Worm (Caenorhabditis elegans): Measurements from ENCODE around the gene T25D10.1.

The T25D10.1 gene

ce11 chrII:6403233-6403632 lies at the start of gene T25D10.1:
Gene T25D10.1 (plus strand): TSS chrII:6403401.
- TF ChIP-seq unc-62 (GFP tag; optimal IDR thresholded peaks at IDR 0.05) = no peak

- no peak for TF ChIP-seq unc-62 (GFP tag; optimal IDR thresholded peaks at IDR 0.05)
These were observed 47.5 kb upstream of the T25D10.1 start, which contains the start of gene C32D5.11 for ce11 chrII:6355396-6356346. Gene C32D5.11 (minus strand): TSS chrII:6355446.

DNA sequence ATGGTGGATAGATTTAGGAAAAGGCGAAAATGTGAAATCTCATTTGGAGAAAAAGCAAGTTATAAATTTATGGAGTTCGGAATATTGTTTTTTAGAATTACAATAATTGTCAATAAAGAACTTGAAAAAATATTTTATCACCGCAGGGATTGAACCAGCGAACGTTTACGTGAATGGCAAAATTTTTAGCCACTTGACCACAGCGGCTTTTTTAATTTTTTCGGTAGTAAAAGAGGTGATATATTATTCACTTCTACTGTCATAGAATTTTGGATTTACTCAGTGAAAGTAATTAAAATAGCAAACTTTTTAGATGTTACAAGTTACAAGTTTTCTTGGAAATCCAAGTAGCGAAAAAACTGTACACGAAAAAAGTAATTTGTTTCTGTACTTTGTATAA lies 45.0 kb upstream of the T25D10.1 start:
- no peak for TF ChIP-seq unc-62 (GFP tag; optimal IDR thresholded peaks at IDR 0.05)

ce11 chrII:6358905-6359304 lies 44.3 kb upstream of the T25D10.1 start, which contains the start of gene C32D5.12:
Gene C32D5.12 (minus strand): TSS chrII:6359005.
- no peak for TF ChIP-seq unc-62 (GFP tag; optimal IDR thresholded peaks at IDR 0.05)

DNA sequence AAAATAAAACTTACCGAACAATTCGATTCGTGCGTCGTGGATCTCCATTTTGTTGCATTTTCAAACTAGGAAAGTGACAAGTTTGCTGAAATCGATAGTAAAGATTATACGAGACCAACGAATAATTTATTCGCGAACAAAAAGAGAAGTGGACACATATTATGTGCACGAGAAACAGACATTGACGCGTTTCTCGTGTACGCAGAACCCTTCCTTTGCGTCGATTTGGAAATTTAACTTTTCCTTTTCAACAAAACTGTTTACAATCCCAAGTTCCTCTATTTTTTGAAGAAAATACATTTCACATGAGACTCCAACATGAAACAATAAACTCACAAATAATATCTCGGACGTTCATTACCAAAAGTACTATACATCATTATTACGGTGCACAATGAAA lies 42.4 kb upstream of the T25D10.1 start, which contains the start of gene K10B2.4:
Gene K10B2.4 (minus strand): TSS at position 138 of the 400 bp plus-strand sequence.
- no peak for TF ChIP-seq unc-62 (GFP tag; optimal IDR thresholded peaks at IDR 0.05)

DNA sequence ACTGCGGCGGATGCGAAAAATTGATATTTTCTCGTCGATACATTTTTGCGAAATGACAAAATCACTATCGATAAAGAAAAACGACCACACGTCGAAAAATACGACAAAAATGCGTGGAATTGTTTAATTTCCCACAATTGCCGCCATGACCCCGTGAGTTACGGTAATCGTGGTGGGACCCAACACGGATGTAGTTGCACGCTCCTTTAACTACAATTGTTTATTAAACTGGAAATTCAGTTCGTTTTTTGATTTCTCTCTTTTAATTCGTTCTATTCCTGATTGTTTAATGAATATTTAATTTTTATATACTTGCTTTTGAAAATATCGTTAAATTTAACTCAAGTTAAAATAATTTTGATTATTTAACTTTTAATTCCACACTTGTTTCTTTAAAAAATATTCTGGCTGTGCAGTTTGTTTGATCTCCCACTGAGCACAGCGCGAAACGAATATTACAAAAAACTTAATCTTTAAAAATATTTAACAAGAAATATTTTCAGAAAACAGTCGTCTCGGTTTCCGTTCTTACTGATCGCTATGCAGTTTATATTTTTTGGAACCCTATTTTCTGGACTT lies 37.9 kb upstream of the T25D10.1 start, which contains the start of the genes ani-2 and clec-88:
Gene ani-2 (minus strand): TSS at position 131 of the 579 bp plus-strand sequence.
Gene clec-88 (plus strand): TSS at position 486 of the 579 bp plus-strand sequence.
- no peak for TF ChIP-seq unc-62 (GFP tag; optimal IDR thresholded peaks at IDR 0.05)

- no peak for TF ChIP-seq unc-62 (GFP tag; optimal IDR thresholded peaks at IDR 0.05)
These were observed 36.5 kb upstream of the T25D10.1 start, which contains the start of gene ctsa-4.1 for ce11 chrII:6366696-6367095. Gene ctsa-4.1 (plus strand): TSS chrII:6366996.

DNA sequence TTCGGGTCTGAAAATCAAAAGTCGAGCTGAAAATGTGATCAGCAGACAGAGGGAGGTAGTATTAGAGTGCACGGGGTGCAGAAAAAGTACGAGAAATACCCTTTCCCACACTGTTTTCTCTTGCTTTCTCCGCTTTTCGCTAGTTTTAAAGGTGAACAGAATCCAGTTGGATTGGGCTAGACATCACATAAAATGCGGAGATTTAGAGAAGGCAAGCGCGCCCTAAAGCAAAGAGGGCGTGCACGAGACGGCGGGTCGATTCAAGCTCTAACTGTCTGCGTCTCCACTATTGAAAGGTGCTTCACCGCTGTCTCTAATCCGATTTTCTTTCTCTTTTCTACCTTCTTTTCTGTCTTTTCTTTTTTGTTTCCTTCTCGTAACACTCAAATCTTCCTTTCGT lies 33.1 kb upstream of the T25D10.1 start:
- TF ChIP-seq unc-62 (GFP tag; optimal IDR thresholded peaks at IDR 0.05) = no peak

DNA sequence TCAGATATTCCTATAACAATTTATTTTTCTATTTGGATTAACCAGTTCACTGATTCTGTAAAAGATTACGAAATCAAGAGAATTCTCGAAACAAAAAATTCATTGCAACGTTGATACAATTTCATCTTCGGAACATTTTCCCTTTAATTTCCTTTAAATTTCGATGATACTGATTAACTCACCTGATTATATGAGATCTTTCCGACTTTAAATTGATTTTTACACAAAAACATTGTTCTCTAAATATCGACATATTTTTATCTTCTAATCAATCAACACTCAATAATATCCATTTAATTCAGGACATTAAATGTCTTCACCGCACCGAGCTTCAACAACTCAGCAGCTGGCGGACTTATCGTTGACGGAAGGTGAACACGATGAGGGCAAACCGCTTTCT lies 32.2 kb upstream of the T25D10.1 start, which contains the start of gene lin-23:
Gene lin-23 (plus strand): TSS at position 301 of the 400 bp plus-strand sequence.
- TF ChIP-seq unc-62 (GFP tag; optimal IDR thresholded peaks at IDR 0.05) = no peak

DNA sequence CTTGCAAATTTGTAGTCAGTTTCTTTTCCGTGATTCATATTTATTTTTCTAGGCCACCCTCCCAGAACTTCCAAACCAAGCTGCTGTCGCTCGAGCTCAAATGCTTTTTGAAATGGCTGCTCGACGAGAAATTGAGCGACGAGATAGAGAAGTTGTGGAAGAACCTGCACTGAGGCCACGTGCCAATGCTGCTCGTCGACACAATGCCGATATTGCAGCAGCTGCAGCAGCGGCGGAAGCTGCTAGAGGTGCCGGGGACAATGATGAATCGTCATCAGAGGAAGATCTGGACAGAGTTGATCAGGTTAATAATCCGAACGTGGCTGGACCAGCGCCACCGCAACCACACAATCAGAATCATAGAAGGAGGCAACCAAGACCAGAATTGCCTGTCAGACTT lies 29.8 kb upstream of the T25D10.1 start:
- TF ChIP-seq unc-62 (GFP tag; optimal IDR thresholded peaks at IDR 0.05) = no peak

- no peak for TF ChIP-seq unc-62 (GFP tag; optimal IDR thresholded peaks at IDR 0.05)
These were observed 28.6 kb upstream of the T25D10.1 start for ce11 chrII:6374646-6375045.

- no peak for TF ChIP-seq unc-62 (GFP tag; optimal IDR thresholded peaks at IDR 0.05)
These were observed 26.5 kb upstream of the T25D10.1 start for ce11 chrII:6376693-6377092.

ce11 chrII:6377381-6377948 lies 25.7 kb upstream of the T25D10.1 start:
- TF ChIP-seq unc-62 (GFP tag; optimal IDR thresholded peaks at IDR 0.05) = no peak

DNA sequence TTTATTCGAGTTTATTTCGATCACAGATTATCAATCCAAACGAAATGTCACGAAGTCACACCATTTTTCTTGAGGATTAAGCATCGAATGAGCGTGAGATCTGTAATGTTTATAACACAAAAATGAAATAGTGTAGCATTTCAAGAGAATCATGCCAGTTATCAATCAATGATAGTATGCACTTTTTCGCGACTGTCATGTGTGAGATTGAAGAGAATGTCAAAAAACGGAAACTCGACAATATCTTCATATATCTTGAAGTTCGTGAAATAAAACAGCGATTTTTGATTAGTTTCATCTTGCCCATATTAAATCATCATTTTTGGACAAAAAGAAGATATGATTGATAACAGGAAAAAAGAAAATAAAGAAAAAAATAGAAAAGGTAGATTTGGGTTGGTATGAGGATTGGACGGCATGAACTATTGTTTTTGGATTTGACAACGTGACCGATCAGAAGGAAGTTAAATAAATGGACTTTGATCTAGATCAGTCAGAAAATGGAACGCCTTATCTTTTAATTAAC lies 24.1 kb upstream of the T25D10.1 start:
- no peak for TF ChIP-seq unc-62 (GFP tag; optimal IDR thresholded peaks at IDR 0.05)

- TF ChIP-seq unc-62 (GFP tag; optimal IDR thresholded peaks at IDR 0.05) = no peak
These were observed 22.3 kb upstream of the T25D10.1 start, which contains the start of gene F58F12.12 for ce11 chrII:6380866-6381265. Gene F58F12.12 (plus strand): TSS chrII:6381166.
